Worm (Caenorhabditis elegans): ENCODE results near the gene cutl-5.
"Not testable (repeated sequence)": the region's sequence is repeated elsewhere in the genome, so short reads cannot be mapped to it uniquely, and the experiment has no call there.

The cutl-5 gene

ce11 chrII:7099231-7099630 is 16.5 kb downstream of the cutl-5 start:
- no peak for TF ChIP-seq W03F9.2 (tag; optimal IDR thresholded peaks at IDR 0.05)
- TF ChIP-seq dao-5 (tag; optimal IDR thresholded peaks at IDR 0.05), result no peak
- no peak for TF ChIP-seq him-1 (tag; optimal IDR thresholded peaks at IDR 0.05)

ce11 chrII:7098578-7098977 is 17.1 kb downstream of the cutl-5 start, which contains the start of gene mct-5:
Gene mct-5 (minus strand): TSS chrII:7098593.
- no peak for TF ChIP-seq him-1 (tag; optimal IDR thresholded peaks at IDR 0.05)
- TF ChIP-seq W03F9.2 (tag; optimal IDR thresholded peaks at IDR 0.05), result no peak
- no peak for TF ChIP-seq dao-5 (tag; optimal IDR thresholded peaks at IDR 0.05)

- TF ChIP-seq him-1 (tag; optimal IDR thresholded peaks at IDR 0.05), result no peak
- no peak for TF ChIP-seq dao-5 (tag; optimal IDR thresholded peaks at IDR 0.05)
- no peak for TF ChIP-seq W03F9.2 (tag; optimal IDR thresholded peaks at IDR 0.05)
These were observed 19.7 kb downstream of the cutl-5 start for ce11 chrII:7095970-7096369.

- TF ChIP-seq him-1 (tag; optimal IDR thresholded peaks at IDR 0.05) (no peak), dao-5 (tag; optimal IDR thresholded peaks at IDR 0.05) (no peak), W03F9.2 (tag; optimal IDR thresholded peaks at IDR 0.05) (no peak)
These were observed 22.3 kb downstream of the cutl-5 start, which contains the start of gene T02G5.3 for ce11 chrII:7093339-7093821. Gene T02G5.3 (plus strand): TSS chrII:7093389.

ce11 chrII:7090852-7091251 is 24.9 kb downstream of the cutl-5 start:
- TF ChIP-seq W03F9.2 (tag; optimal IDR thresholded peaks at IDR 0.05) (no peak), dao-5 (tag; optimal IDR thresholded peaks at IDR 0.05) (no peak), him-1 (tag; optimal IDR thresholded peaks at IDR 0.05) (no peak)

ce11 chrII:7090085-7090484 is 25.6 kb downstream of the cutl-5 start:
- TF ChIP-seq W03F9.2 (tag; optimal IDR thresholded peaks at IDR 0.05), result no peak
- TF ChIP-seq him-1 (tag; optimal IDR thresholded peaks at IDR 0.05), result no peak
- TF ChIP-seq dao-5 (tag; optimal IDR thresholded peaks at IDR 0.05), result no peak

ce11 chrII:7084021-7084420 is 31.7 kb downstream of the cutl-5 start, which contains the start of the genes T02G5.14 and T02G5.15:
Gene T02G5.14 (plus strand): TSS chrII:7084321.
Gene T02G5.15 (plus strand): TSS chrII:7084321.
- TF ChIP-seq him-1, dao-5, W03F9.2 (tag; optimal IDR thresholded peaks at IDR 0.05): not testable (repeated sequence)

ce11 chrII:7075564-7076228 is 40.0 kb downstream of the cutl-5 start, which contains the start of gene T02G5.7:
Gene T02G5.7 (plus strand): TSS chrII:7075614.
- TF ChIP-seq him-1 (tag; optimal IDR thresholded peaks at IDR 0.05), result no peak
- TF ChIP-seq W03F9.2 (tag; optimal IDR thresholded peaks at IDR 0.05), result no peak
- no peak for TF ChIP-seq dao-5 (tag; optimal IDR thresholded peaks at IDR 0.05)

- TF ChIP-seq him-1 (tag; optimal IDR thresholded peaks at IDR 0.05), result no peak
- no peak for TF ChIP-seq W03F9.2 (tag; optimal IDR thresholded peaks at IDR 0.05)
- TF ChIP-seq dao-5 (tag; optimal IDR thresholded peaks at IDR 0.05), result no peak
These were observed 42.2 kb downstream of the cutl-5 start, which contains the start of gene kat-1 for ce11 chrII:7073537-7073913. Gene kat-1 (plus strand): TSS chrII:7073814.

- peak; percentile 11 for TF ChIP-seq him-1 (tag; optimal IDR thresholded peaks at IDR 0.05)
- TF ChIP-seq dao-5 (tag; optimal IDR thresholded peaks at IDR 0.05), result no peak
- peak; percentile 58 for TF ChIP-seq W03F9.2 (tag; optimal IDR thresholded peaks at IDR 0.05)
These were observed 42.8 kb downstream of the cutl-5 start for ce11 chrII:7072590-7073536.

ce11 chrII:7072315-7072589 is 43.5 kb downstream of the cutl-5 start, which contains the start of gene kars-1:
Gene kars-1 (minus strand): TSS chrII:7072415.
- no peak for TF ChIP-seq him-1 (tag; optimal IDR thresholded peaks at IDR 0.05)

ce11 chrII:7070434-7070833 is 45.3 kb downstream of the cutl-5 start:
- no peak for TF ChIP-seq W03F9.2 (tag; optimal IDR thresholded peaks at IDR 0.05)
- no peak for TF ChIP-seq him-1 (tag; optimal IDR thresholded peaks at IDR 0.05)
- no peak for TF ChIP-seq dao-5 (tag; optimal IDR thresholded peaks at IDR 0.05)

- TF ChIP-seq W03F9.2 (tag; optimal IDR thresholded peaks at IDR 0.05), result no peak
These were observed 45.8 kb downstream of the cutl-5 start, which contains the start of gene him-14 for ce11 chrII:7069866-7070265. Gene him-14 (minus strand): TSS chrII:7069966.

- TF ChIP-seq him-1 (tag; optimal IDR thresholded peaks at IDR 0.05) (no peak), W03F9.2 (tag; optimal IDR thresholded peaks at IDR 0.05) (no peak), dao-5 (tag; optimal IDR thresholded peaks at IDR 0.05) (no peak)
These were observed 50.3 kb downstream of the cutl-5 start, which contains the start of gene nos-2 for ce11 chrII:7065391-7065790. Gene nos-2 (plus strand): TSS chrII:7065618.

All from whole organism, L4/young adult.